Worm (Caenorhabditis elegans) whole organism, young adult: Measurements from ENCODE around the gene F22B5.6.

ENCODE experiments used
- B0019.2 ChIP-seq: fragments of 200-800 bp; sonication (Bioruptor generic); conservative IDR thresholded peaks from 2 replicates; pipeline ENCODE4 v1.3.6; 2022; ENCODE audit warnings: missing genetic modification reagents, missing genetic modification characterization, missing compliant biosample characterization
- B0261.1 ChIP-seq: sonication (generic microtip); optimal IDR thresholded peaks from 2 replicates; lab custom pipeline; 2016; ENCODE audit warnings: mild to moderate bottlenecking, missing genetic modification characterization, moderate library complexity, missing compliant biosample characterization
- F10E7.11 ChIP-seq: sonication (generic microtip); optimal IDR thresholded peaks from 2 replicates; lab custom pipeline; 2017; ENCODE audit warnings: mild to moderate bottlenecking, missing genetic modification characterization, moderate library complexity, missing compliant biosample characterization
- F33H1.4 ChIP-seq: fragments of 200-800 bp; sonication (Bioruptor generic); IDR thresholded peaks from 2 replicates; pipeline ENCODE4 v1.3.6; 2022; ENCODE audit warnings: missing genetic modification reagents, missing genetic modification characterization, missing compliant biosample characterization
- F57C9.4 ChIP-seq: sonication (generic microtip); optimal IDR thresholded peaks from 2 replicates; lab custom pipeline; 2017; ENCODE audit warnings: mild to moderate bottlenecking, missing genetic modification characterization, missing compliant biosample characterization
- Y53F4B.3 ChIP-seq: fragments of 200-800 bp; sonication (Bioruptor generic); IDR thresholded peaks from 2 replicates; pipeline ENCODE4 v1.3.6; 2022; ENCODE audit warnings: missing genetic modification reagents, missing genetic modification characterization, missing compliant biosample characterization
- Y53G8AR.9 ChIP-seq: fragments of 200-800 bp; sonication (Bioruptor generic); conservative IDR thresholded peaks from 2 replicates; pipeline ENCODE4 v1.3.6; 2022; ENCODE audit warnings: missing genetic modification reagents, missing genetic modification characterization, missing compliant biosample characterization
- Y95B8A.8 ChIP-seq: fragments of 200-800 bp; sonication (Bioruptor generic); IDR thresholded peaks from 2 replicates; pipeline ENCODE4 v1.3.6; 2022; ENCODE audit warnings: missing genetic modification reagents, missing genetic modification characterization, missing compliant biosample characterization
- ZK185.1 ChIP-seq: sonication (generic microtip); optimal IDR thresholded peaks from 2 replicates; lab custom pipeline; 2016; ENCODE audit warnings: mild to moderate bottlenecking, missing genetic modification characterization, missing compliant biosample characterization; ENCODE audit not compliant: poor library complexity, severe bottlenecking
- ama-1 ChIP-seq, 3 experiments: fragments of 150-350 bp in 1 of 3; sonication (generic microtip) in 2 of 3; optimal IDR thresholded peaks; 2 replicates each; lab custom pipeline; 2014 to 2018; ENCODE audit warnings: missing biosample characterization in 2 of 3, missing genetic modification characterization in 2 of 3, missing genetic modification reagents in 2 of 3
- aptf-2 ChIP-seq: fragments of 200-800 bp; sonication (Bioruptor generic); conservative IDR thresholded peaks from 2 replicates; pipeline ENCODE4 v1.3.6; 2022; ENCODE audit warnings: missing genetic modification reagents, missing genetic modification characterization, missing compliant biosample characterization
- aptf-3 ChIP-seq: fragments of 200-800 bp; sonication (Bioruptor generic); IDR thresholded peaks from 2 replicates; pipeline ENCODE4 v1.3.6; 2022; ENCODE audit warnings: missing genetic modification characterization, missing compliant biosample characterization
- athp-1 ChIP-seq: sonication (generic microtip); optimal IDR thresholded peaks from 2 replicates; lab custom pipeline; 2017; ENCODE audit warnings: mild to moderate bottlenecking, missing genetic modification characterization, missing compliant biosample characterization
- attf-3 ChIP-seq: fragments of 200-800 bp; sonication (Bioruptor generic); conservative IDR thresholded peaks from 2 replicates; pipeline ENCODE4 v1.3.6; 2022; ENCODE audit warnings: missing genetic modification reagents, missing genetic modification characterization, missing compliant biosample characterization
- bed-2 ChIP-seq: fragments of 200-800 bp; sonication (Bioruptor generic); IDR thresholded peaks from 2 replicates; pipeline ENCODE4 v1.3.6; 2022; ENCODE audit warnings: missing genetic modification reagents, missing genetic modification characterization, missing compliant biosample characterization
- dpff-1 ChIP-seq: sonication (generic microtip); optimal IDR thresholded peaks from 2 replicates; lab custom pipeline; 2017; ENCODE audit warnings: mild to moderate bottlenecking, missing genetic modification characterization, missing compliant biosample characterization
- egl-18 ChIP-seq: fragments of 200-800 bp; sonication (Bioruptor generic); IDR thresholded peaks from 2 replicates; pipeline ENCODE4 v1.3.6; 2022; ENCODE audit warnings: missing genetic modification reagents, missing genetic modification characterization, missing compliant biosample characterization
- egrh-3 ChIP-seq: fragments of 200-800 bp; sonication (Bioruptor generic); IDR thresholded peaks from 2 replicates; pipeline ENCODE4 v1.3.6; 2022; ENCODE audit warnings: missing genetic modification reagents, missing genetic modification characterization, missing compliant biosample characterization
- ekl-4 ChIP-seq: fragments of 200-800 bp; sonication (Bioruptor generic); IDR thresholded peaks from 2 replicates; pipeline ENCODE4 v1.3.6; 2022; ENCODE audit warnings: missing genetic modification reagents, missing genetic modification characterization, missing compliant biosample characterization
- ets-4 ChIP-seq: fragments of 200-800 bp; sonication (Bioruptor generic); optimal IDR thresholded peaks from 2 replicates; lab custom pipeline; 2018; ENCODE audit warnings: mild to moderate bottlenecking, missing genetic modification characterization, missing compliant biosample characterization
- gei-17 ChIP-seq: fragments of 200-800 bp; sonication (Bioruptor generic); optimal IDR thresholded peaks from 2 replicates; lab custom pipeline; 2018; ENCODE audit warnings: mild to moderate bottlenecking, missing genetic modification characterization, missing compliant biosample characterization
- hmg-1.2 ChIP-seq: fragments of 200-800 bp; sonication (Bioruptor generic); IDR thresholded peaks from 2 replicates; pipeline ENCODE4 v1.3.6; 2022; ENCODE audit warnings: missing genetic modification reagents, missing genetic modification characterization, missing compliant biosample characterization
- lin-35 ChIP-seq, 3 experiments: fragments of 150-350 bp in 2 of 3; sonication (generic microtip) in 1 of 3; optimal IDR thresholded peaks; 2 replicates each; lab custom pipeline; 2014 to 2018; ENCODE audit warnings: missing biosample characterization in 3 of 3, missing genetic modification characterization in 3 of 3, missing genetic modification reagents in 3 of 3
- mxl-1 ChIP-seq: sonication (generic microtip); optimal IDR thresholded peaks from 2 replicates; lab custom pipeline; 2016; ENCODE audit warnings: missing genetic modification characterization, missing compliant biosample characterization
- repo-1 ChIP-seq: sonication (generic microtip); optimal IDR thresholded peaks from 2 replicates; lab custom pipeline; 2017; ENCODE audit warnings: mild to moderate bottlenecking, missing genetic modification characterization, missing compliant biosample characterization
- sea-2 ChIP-seq: fragments of 200-800 bp; sonication (Bioruptor generic); IDR thresholded peaks from 2 replicates; pipeline ENCODE4 v1.3.6; 2022; ENCODE audit warnings: missing genetic modification characterization, missing compliant biosample characterization
- snpc-1.3 ChIP-seq: sonication (generic microtip); optimal IDR thresholded peaks from 2 replicates; lab custom pipeline; 2017; ENCODE audit warnings: missing genetic modification characterization, mild to moderate bottlenecking, missing compliant biosample characterization, antibody characterized with exemption, moderate library complexity, missing genotype, missing genetic modification reagents; ENCODE audit not compliant: insufficient read depth
- xnd-1 ChIP-seq: sonication (generic microtip); optimal IDR thresholded peaks from 2 replicates; lab custom pipeline; 2016; ENCODE audit warnings: missing genotype, missing genetic modification reagents, missing genetic modification characterization, missing compliant biosample characterization
- ztf-26 ChIP-seq: sonication (generic microtip); optimal IDR thresholded peaks from 2 replicates; lab custom pipeline; 2017; ENCODE audit warnings: missing genetic modification characterization, missing compliant biosample characterization
- ztf-28 ChIP-seq: fragments of 200-800 bp; sonication (Bioruptor generic); IDR thresholded peaks from 2 replicates; pipeline ENCODE4 v1.3.6; 2022; ENCODE audit warnings: missing genetic modification reagents, missing genetic modification characterization, missing compliant biosample characterization

The F22B5.6 gene

DNA sequence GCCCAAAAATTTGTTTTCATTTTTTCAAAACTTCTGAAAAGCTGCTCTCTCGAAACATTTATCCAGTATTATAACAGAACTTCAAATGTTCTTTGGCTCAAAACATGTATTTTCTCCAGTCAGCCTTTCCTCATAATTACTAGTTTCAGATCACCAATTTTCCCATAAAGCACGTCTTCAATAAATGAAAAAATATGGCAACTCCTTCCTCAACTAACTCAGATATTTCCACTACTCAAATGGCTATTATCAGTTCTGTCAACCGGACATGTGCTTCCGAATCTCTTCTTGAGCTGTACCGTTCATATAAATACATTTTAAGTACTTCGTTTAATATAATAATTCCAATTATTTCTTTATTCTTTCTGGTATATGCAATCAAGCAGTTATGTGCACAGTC lies 48.5 kb downstream of the F22B5.6 start, which contains the start of gene sra-13:
Gene sra-13, plus strand, starts transcription at position 195 of the 400 bp plus-strand sequence.
- TF ChIP-seq mxl-1 (tag; lab: Kevin White, UChicago): no peak
- TF ChIP-seq Y53G8AR.9: no peak
- TF ChIP-seq B0019.2 (GFP tag; lab: Robert Waterston, UW): no peak
- TF ChIP-seq egl-18 (GFP tag; lab: Robert Waterston, UW): no peak
- TF ChIP-seq athp-1 (tag; lab: Kevin White, UChicago): no peak
- no peak for TF ChIP-seq lin-35 (GFP tag; optimal IDR thresholded peaks at IDR 0.05; lab: Kevin White, UChicago)
- TF ChIP-seq snpc-1.3: no peak
- TF ChIP-seq hmg-1.2 (GFP tag; lab: Robert Waterston, UW): no peak
- TF ChIP-seq Y95B8A.8: no peak
- TF ChIP-seq ama-1 (optimal IDR thresholded peaks at IDR 0.05; lab: Kevin White, UChicago): no peak
- no peak for TF ChIP-seq ama-1 (GFP tag; optimal IDR thresholded peaks at IDR 0.05; lab: Kevin White, UChicago)

DNA sequence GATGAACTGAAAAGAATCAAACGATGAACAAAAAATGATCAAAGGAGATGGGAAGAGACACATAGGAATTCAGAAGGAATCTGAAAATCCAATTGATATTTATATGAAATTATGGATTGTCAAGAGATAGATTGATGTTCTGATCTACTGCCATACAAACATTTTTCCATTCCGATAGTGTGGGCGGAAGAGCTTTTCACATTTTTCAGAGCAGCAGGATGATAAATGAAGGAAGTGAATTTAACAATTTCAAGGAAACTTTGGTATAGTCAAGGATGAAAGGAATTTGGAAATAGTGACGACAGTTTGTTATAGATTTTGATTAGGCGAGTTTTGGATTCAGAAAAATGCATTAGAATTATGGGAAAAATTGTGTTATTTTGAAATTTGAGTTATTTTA lies 50.7 kb downstream of the F22B5.6 start, which contains the start of gene ubc-24:
Gene ubc-24, plus strand, starts transcription at position 301 of the 400 bp plus-strand sequence.
- no peak for TF ChIP-seq ets-4 (GFP tag; lab: Kevin White, UChicago)
- TF ChIP-seq Y53F4B.3: no peak
- no peak for TF ChIP-seq aptf-2 (GFP tag; lab: Robert Waterston, UW)
- no peak for TF ChIP-seq F33H1.4 (GFP tag; lab: Robert Waterston, UW)
- no peak for TF ChIP-seq xnd-1
- TF ChIP-seq ZK185.1 (tag; lab: Kevin White, UChicago): no peak
- TF ChIP-seq sea-2 (GFP tag; lab: Robert Waterston, UW): no peak
- TF ChIP-seq aptf-3 (GFP tag; lab: Robert Waterston, UW): no peak
- no peak for TF ChIP-seq repo-1
- TF ChIP-seq bed-2 (GFP tag; lab: Robert Waterston, UW): no peak
- no peak for TF ChIP-seq ekl-4
- no peak for TF ChIP-seq Y53G8AR.9
- no peak for TF ChIP-seq egrh-3 (GFP tag; lab: Robert Waterston, UW)
- no peak for TF ChIP-seq F57C9.4 (tag; lab: Kevin White, UChicago)
- no peak for TF ChIP-seq ztf-28 (GFP tag; lab: Robert Waterston, UW)
- TF ChIP-seq mxl-1 (tag; lab: Kevin White, UChicago): no peak
- TF ChIP-seq gei-17 (GFP tag; lab: Kevin White, UChicago): no peak
- TF ChIP-seq F10E7.11 (tag; lab: Kevin White, UChicago): no peak
- TF ChIP-seq attf-3: no peak

DNA sequence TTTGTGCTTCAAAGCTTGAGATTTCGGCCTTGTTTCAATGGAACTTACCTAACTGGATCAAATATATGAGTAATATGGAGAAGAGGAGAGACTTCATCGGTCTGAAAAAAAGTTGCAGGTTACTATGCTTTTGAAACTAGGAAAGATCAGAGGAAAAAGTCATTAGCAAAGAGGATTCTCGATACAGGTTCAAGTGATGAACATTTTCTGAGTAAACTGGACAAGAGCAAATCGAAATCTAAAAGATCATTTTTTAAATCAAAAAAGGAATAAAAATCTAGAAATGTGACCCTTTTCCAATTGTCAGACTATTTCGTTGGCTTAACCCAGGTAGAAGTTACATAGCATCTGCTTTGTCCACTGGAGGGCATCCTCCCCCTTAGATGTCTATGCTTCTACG lies 51.2 kb downstream of the F22B5.6 start, which contains the start of gene skpo-1:
Gene skpo-1, minus strand, starts transcription at position 101 of the 400 bp plus-strand sequence.
- no peak for TF ChIP-seq Y95B8A.8
- no peak for TF ChIP-seq F10E7.11 (tag; lab: Kevin White, UChicago)
- TF ChIP-seq ztf-26 (tag; lab: Kevin White, UChicago): no peak
- TF ChIP-seq F57C9.4 (tag; lab: Kevin White, UChicago): no peak
- TF ChIP-seq egrh-3 (GFP tag; lab: Robert Waterston, UW): no peak
- TF ChIP-seq B0261.1: no peak
- TF ChIP-seq dpff-1 (tag; lab: Kevin White, UChicago): no peak
